Fruit fly (Drosophila melanogaster) whole organism, pupa: ENCODE measurements around the gene TotZ.

Source experiments
- CG32121 ChIP-seq: fragments of 200-800 bp; sonication (Bioruptor generic); IDR thresholded peaks from 2 replicates; pipeline ENCODE4 v1.3.6; 2022; ENCODE audit warnings: missing biosample characterization, missing genetic modification characterization
- CG8159 ChIP-seq: fragments of 200-800 bp; sonication (Bioruptor generic); optimal IDR thresholded peaks from 3 replicates; lab custom pipeline; 2018; ENCODE audit warnings: missing biosample characterization, mild to moderate bottlenecking, missing genetic modification characterization, moderate library complexity
- Pif1A ChIP-seq: fragments of 200-800 bp; sonication (Bioruptor generic); optimal IDR thresholded peaks from 3 replicates; lab custom pipeline; 2016; ENCODE audit warnings: missing biosample characterization, missing genetic modification characterization
- rn ChIP-seq: fragments of 200-800 bp; sonication (Bioruptor generic); IDR thresholded peaks from 2 replicates; pipeline ENCODE4 v1.3.6; 2022; ENCODE audit warnings: missing biosample characterization, missing genetic modification characterization

DNA sequence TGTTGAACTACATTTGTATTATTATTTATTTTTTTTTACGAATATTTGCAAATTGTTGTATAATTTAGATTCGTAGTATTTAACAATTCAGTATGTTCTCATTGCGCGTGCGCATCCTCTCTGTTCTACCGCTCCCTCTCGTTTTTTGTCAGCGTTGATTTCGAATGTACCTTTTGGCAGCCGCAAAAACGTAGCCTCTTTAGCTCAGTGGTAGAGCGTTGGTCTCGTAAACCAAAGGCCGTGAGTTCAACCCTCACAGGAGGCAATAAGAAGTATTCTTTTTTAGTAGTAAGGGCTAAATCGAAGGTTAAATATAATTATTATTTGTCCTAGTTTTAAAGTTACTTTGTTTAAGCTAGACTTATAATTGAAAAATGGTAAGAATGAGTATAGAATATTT is 13.0 kb downstream of the TotZ start:
- no peak for TF ChIP-seq Pif1A (GFP tag; lab: Kevin White, UChicago)
- TF ChIP-seq rn (GFP tag; lab: Robert Waterston, UW) = no peak
- TF ChIP-seq CG8159 (tag; lab: Kevin White, UChicago) = no peak
- TF ChIP-seq CG32121 (GFP tag; lab: Robert Waterston, UW) = no peak
